Worm (Caenorhabditis elegans) whole organism, L4/young adult: ENCODE data around the gene ugt-2.

ENCODE experiments used
- W03F9.2 ChIP-seq: fragments of 150-350 bp; optimal IDR thresholded peaks from 2 replicates; lab custom pipeline; 2014; ENCODE audit warnings: missing biosample characterization, missing genetic modification characterization
- dao-5 ChIP-seq: sonication (generic microtip); optimal IDR thresholded peaks from 2 replicates; lab custom pipeline; 2016; ENCODE audit warnings: missing genotype, missing genetic modification characterization, moderate library complexity, missing compliant biosample characterization
- him-1 ChIP-seq: sonication (generic microtip); optimal IDR thresholded peaks from 2 replicates; lab custom pipeline; 2016; ENCODE audit warnings: missing genotype, missing genetic modification reagents, missing genetic modification characterization, missing compliant biosample characterization

DNA sequence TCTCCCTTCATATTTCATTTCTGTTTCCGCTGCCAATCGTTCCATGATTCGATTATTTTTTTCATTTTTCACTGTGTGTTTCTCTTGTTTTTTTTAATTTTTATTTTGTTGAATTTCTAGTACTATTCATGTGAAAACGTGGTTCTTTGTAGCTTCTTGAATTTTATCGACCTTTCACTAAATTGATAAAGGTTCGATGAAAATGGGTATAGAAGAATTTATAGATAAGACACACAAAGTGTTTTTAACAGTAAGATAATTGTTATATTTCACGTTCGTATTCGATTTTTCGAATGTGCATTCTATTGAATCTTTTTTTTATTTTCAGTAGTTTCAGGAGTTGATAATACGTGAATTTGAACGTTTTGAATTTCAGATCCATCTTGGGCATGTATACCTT is 26.6 kb upstream of the ugt-2 start, which contains the start of gene ugt-49:
- TF ChIP-seq W03F9.2 (tag; lab: Kevin White, UChicago) (no peak), him-1 (tag; lab: Kevin White, UChicago) (no peak), dao-5 (tag; lab: Kevin White, UChicago) (no peak)
